Worm (Caenorhabditis elegans) whole organism, L1 larva: ENCODE data around the gene mrck-1.

Experiments
- alr-1 ChIP-seq: fragments of 200-800 bp; sonication (Bioruptor generic); optimal IDR thresholded peaks from 2 replicates; lab custom pipeline; 2018; ENCODE audit warnings: borderline replicate concordance, mild to moderate bottlenecking, missing genetic modification characterization, missing compliant biosample characterization
- aly-2 ChIP-seq: fragments of 150-350 bp; optimal IDR thresholded peaks from 2 replicates; lab custom pipeline; 2014; ENCODE audit warnings: missing biosample characterization, missing genetic modification characterization
- blmp-1 ChIP-seq: fragments of 150-350 bp; optimal IDR thresholded peaks from 2 replicates; lab custom pipeline; 2014; ENCODE audit warnings: missing biosample characterization, missing genetic modification characterization
- ceh-8 ChIP-seq: fragments of 200-800 bp; sonication (Bioruptor generic); optimal IDR thresholded peaks from 2 replicates; lab custom pipeline; 2018; ENCODE audit warnings: mild to moderate bottlenecking, missing genetic modification characterization, moderate library complexity, missing compliant biosample characterization
- ceh-88 ChIP-seq: fragments of 200-800 bp; sonication (Bioruptor generic); IDR thresholded peaks from 2 replicates; pipeline ENCODE4 v1.3.6; 2022; ENCODE audit warnings: missing genetic modification characterization, missing compliant biosample characterization
- dpl-1 ChIP-seq, 3 experiments: fragments of 150-350 bp in 2 of 3; sonication (generic microtip) in 1 of 3; optimal IDR thresholded peaks; 2 replicates each; lab custom pipeline; 2014 to 2017; ENCODE audit warnings: missing biosample characterization in 3 of 3, missing genetic modification characterization in 3 of 3, missing genetic modification reagents in 3 of 3
- efl-1 ChIP-seq, 4 experiments: fragments of 150-350 bp; optimal IDR thresholded peaks in 3 of 4; peaks in 1 of 4; 1 replicate in 1 of 4; 2 replicates in 3 of 4; lab custom pipeline; 2014; ENCODE audit warnings: missing biosample characterization in 2 of 4, missing genetic modification characterization in 2 of 4, missing genetic modification reagents in 2 of 4
- efl-3 ChIP-seq: fragments of 200-800 bp; sonication (Bioruptor generic); optimal IDR thresholded peaks from 2 replicates; lab custom pipeline; 2018; ENCODE audit warnings: mild to moderate bottlenecking, missing genetic modification characterization, missing compliant biosample characterization
- egl-13 ChIP-seq: sonication (generic microtip); optimal IDR thresholded peaks from 2 replicates; lab custom pipeline; 2016; ENCODE audit warnings: missing genotype, missing genetic modification reagents, missing genetic modification characterization, missing compliant biosample characterization
- elt-2 ChIP-seq: sonication (generic microtip); optimal IDR thresholded peaks from 2 replicates; lab custom pipeline; 2016; ENCODE audit warnings: missing genetic modification characterization, mild to moderate bottlenecking, inconsistent platforms, missing compliant biosample characterization, missing genetic modification reagents
- ets-5 ChIP-seq: fragments of 200-800 bp; sonication (Bioruptor generic); IDR thresholded peaks from 2 replicates; pipeline ENCODE4 v1.3.6; 2022; ENCODE audit warnings: missing genetic modification characterization, missing compliant biosample characterization
- fos-1 ChIP-seq: fragments of 150-350 bp; optimal IDR thresholded peaks from 2 replicates; lab custom pipeline; 2014; ENCODE audit warnings: missing biosample characterization, missing genetic modification characterization
- grh-1 ChIP-seq: fragments of 200-800 bp; sonication (Bioruptor generic); IDR thresholded peaks from 2 replicates; pipeline ENCODE4 v1.3.6; 2022; ENCODE audit warnings: missing genetic modification reagents, missing genetic modification characterization, missing compliant biosample characterization
- hlh-17 ChIP-seq: fragments of 200-800 bp; sonication (Bioruptor generic); optimal IDR thresholded peaks from 2 replicates; lab custom pipeline; 2018; ENCODE audit warnings: missing genetic modification characterization, mild to moderate bottlenecking, missing compliant biosample characterization, moderate library complexity, borderline replicate concordance
- hlh-4 ChIP-seq: sonication (generic microtip); optimal IDR thresholded peaks from 2 replicates; lab custom pipeline; 2016; ENCODE audit warnings: mild to moderate bottlenecking, missing genetic modification characterization, missing compliant biosample characterization
- hpl-2 ChIP-seq: fragments of 150-350 bp; optimal IDR thresholded peaks from 2 replicates; lab custom pipeline; 2014; ENCODE audit warnings: missing biosample characterization, missing genetic modification reagents, missing genetic modification characterization
- irx-1 ChIP-seq: sonication (generic microtip); optimal IDR thresholded peaks from 2 replicates; lab custom pipeline; 2016; ENCODE audit warnings: missing genetic modification characterization, missing compliant biosample characterization
- lin-15B ChIP-seq: fragments of 150-350 bp; sonication (generic microtip); optimal IDR thresholded peaks from 3 replicates; lab custom pipeline; 2014; ENCODE audit warnings: missing biosample characterization, missing genetic modification characterization
- lin-35 ChIP-seq, 2 experiments: fragments of 150-350 bp; optimal IDR thresholded peaks; 2 replicates each; lab custom pipeline; 2014; ENCODE audit warnings: missing biosample characterization in 2 of 2, missing genetic modification characterization in 2 of 2, missing genetic modification reagents in 2 of 2
- lin-39 ChIP-seq: fragments of 150-350 bp; optimal IDR thresholded peaks from 2 replicates; lab custom pipeline; 2014; ENCODE audit warnings: missing biosample characterization, missing genetic modification reagents, missing genetic modification characterization
- lsy-2 ChIP-seq, 2 experiments: fragments of 150-350 bp; optimal IDR thresholded peaks; 2 replicates each; lab custom pipeline; 2014; ENCODE audit warnings: missing biosample characterization in 2 of 2, missing genetic modification characterization in 2 of 2
- mab-9 ChIP-seq: fragments of 200-800 bp; sonication (Bioruptor generic); IDR thresholded peaks from 2 replicates; pipeline ENCODE4 v1.3.6; 2022; ENCODE audit warnings: missing genetic modification reagents, missing genetic modification characterization, missing compliant biosample characterization
- mdl-1 ChIP-seq, 2 experiments: fragments of 150-350 bp; optimal IDR thresholded peaks; 2 replicates each; lab custom pipeline; 2014 to 2017; ENCODE audit warnings: missing biosample characterization in 2 of 2, missing genetic modification characterization in 2 of 2, inconsistent platforms in 1 of 2
- mef-2 ChIP-seq: fragments of 150-350 bp; optimal IDR thresholded peaks from 2 replicates; lab custom pipeline; 2014; ENCODE audit warnings: missing biosample characterization, missing genetic modification characterization
- nhr-12 ChIP-seq: sonication (generic microtip); optimal IDR thresholded peaks from 2 replicates; lab custom pipeline; 2017; ENCODE audit warnings: missing biosample characterization, missing genetic modification characterization
- nhr-19 ChIP-seq: fragments of 200-800 bp; sonication (Bioruptor generic); conservative IDR thresholded peaks from 2 replicates; pipeline ENCODE4 v1.3.6; 2022; ENCODE audit warnings: missing genetic modification characterization, missing compliant biosample characterization
- nhr-20 ChIP-seq: sonication (generic microtip); optimal IDR thresholded peaks from 2 replicates; lab custom pipeline; 2016; ENCODE audit warnings: mild to moderate bottlenecking, missing genetic modification characterization, missing compliant biosample characterization
- nhr-237 ChIP-seq: fragments of 150-350 bp; optimal IDR thresholded peaks from 2 replicates; lab custom pipeline; 2014; ENCODE audit warnings: missing biosample characterization, missing genetic modification characterization
- nhr-47 ChIP-seq: sonication (generic microtip); optimal IDR thresholded peaks from 2 replicates; lab custom pipeline; 2016; ENCODE audit warnings: mild to moderate bottlenecking, missing genetic modification characterization, moderate library complexity, missing compliant biosample characterization
- nhr-76 ChIP-seq: sonication (generic microtip); optimal IDR thresholded peaks from 2 replicates; lab custom pipeline; 2017; ENCODE audit warnings: missing biosample characterization, missing genetic modification characterization
- nhr-84 ChIP-seq: sonication (generic microtip); optimal IDR thresholded peaks from 2 replicates; lab custom pipeline; 2017; ENCODE audit warnings: missing biosample characterization, missing genetic modification characterization
- nhr-85 ChIP-seq: sonication (generic microtip); peaks from one replicate; lab custom pipeline; 2016; ENCODE audit warnings: missing genetic modification characterization, inconsistent platforms, missing compliant biosample characterization
- pqm-1 ChIP-seq: sonication (generic microtip); optimal IDR thresholded peaks from 3 replicates; lab custom pipeline; 2017; ENCODE audit warnings: missing biosample characterization, missing genetic modification characterization
- rnt-1 ChIP-seq: sonication (generic microtip); optimal IDR thresholded peaks from 2 replicates; lab custom pipeline; 2016; ENCODE audit warnings: mild to moderate bottlenecking, missing genetic modification characterization, moderate library complexity, missing compliant biosample characterization
- snu-23 ChIP-seq: sonication (generic microtip); optimal IDR thresholded peaks from 2 replicates; lab custom pipeline; 2016; ENCODE audit warnings: missing genetic modification characterization, missing compliant biosample characterization
- sup-37 ChIP-seq: fragments of 200-800 bp; sonication (Bioruptor generic); optimal IDR thresholded peaks from 2 replicates; lab custom pipeline; 2018; ENCODE audit warnings: mild to moderate bottlenecking, missing genetic modification characterization, missing compliant biosample characterization
- tlp-1 ChIP-seq: fragments of 150-350 bp; optimal IDR thresholded peaks from 2 replicates; lab custom pipeline; 2014; ENCODE audit warnings: missing biosample characterization, missing genetic modification characterization
- unc-86 ChIP-seq: sonication (generic microtip); optimal IDR thresholded peaks from 2 replicates; lab custom pipeline; 2016; ENCODE audit warnings: missing genetic modification characterization, missing compliant biosample characterization
- zag-1 ChIP-seq: fragments of 150-350 bp; optimal IDR thresholded peaks from 2 replicates; lab custom pipeline; 2014; ENCODE audit warnings: missing biosample characterization, missing genetic modification characterization
- ztf-11 ChIP-seq, 2 experiments: sonication (generic microtip); optimal IDR thresholded peaks; 2 replicates each; lab custom pipeline; 2016 to 2017; ENCODE audit warnings: missing genetic modification characterization in 2 of 2, missing biosample characterization in 1 of 2, missing compliant biosample characterization in 1 of 2

Gene mrck-1

DNA sequence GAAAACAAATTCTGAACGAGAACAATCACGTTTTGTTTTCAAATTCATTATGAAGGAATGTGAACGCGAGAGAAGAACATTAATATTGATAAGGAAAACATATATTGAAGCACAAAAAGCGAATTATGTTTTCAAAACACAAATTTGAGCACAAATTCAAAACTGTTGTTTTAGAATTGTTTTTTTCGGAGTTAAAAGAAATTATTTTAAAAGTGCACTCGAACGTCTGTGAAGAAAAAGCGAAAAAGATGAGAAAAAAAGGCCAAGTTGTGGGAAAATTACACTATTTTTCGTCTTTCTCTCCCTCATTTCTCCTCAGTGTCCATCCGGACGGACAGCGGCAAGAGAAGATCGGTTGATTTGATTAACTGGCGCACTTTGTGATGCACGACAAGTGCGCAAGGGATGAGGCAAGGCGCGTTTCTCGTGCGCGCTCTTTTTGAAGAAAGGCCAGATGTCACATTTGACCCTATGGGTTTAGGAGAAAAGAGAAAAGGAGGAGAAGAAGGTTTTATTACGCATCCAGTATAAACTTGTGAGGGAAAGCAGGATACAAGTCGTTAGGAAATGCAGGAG lies at the start of gene mrck-1 (continued):
- TF ChIP-seq elt-2 (tag; lab: Kevin White, UChicago) (peak; percentile 21), hlh-17 (GFP tag; lab: Kevin White, UChicago) (no peak), blmp-1 (tag; lab: Kevin White, UChicago) (peak; percentile 96), nhr-19 (GFP tag; lab: Robert Waterston, UW) (peak; percentile 92), mab-9 (GFP tag; lab: Robert Waterston, UW) (peak; percentile 75), nhr-84 (no peak), nhr-237 (tag; lab: Kevin White, UChicago) (peak; percentile 21), aly-2 (tag; lab: Kevin White, UChicago) (peak; percentile 88), dpl-1 (GFP tag; optimal IDR thresholded peaks at IDR 0.05; lab: Kevin White, UChicago) (peak; percentile 83 to 86 (median 86)), rnt-1 (tag; lab: Kevin White, UChicago) (peak; percentile 96), nhr-12 (tag; lab: Kevin White, UChicago) (no peak), unc-86 (tag; lab: Kevin White, UChicago) (peak; percentile 90), sup-37 (peak; percentile 64), snu-23 (GFP tag; lab: Kevin White, UChicago) (peak; percentile 97), efl-1 (optimal IDR thresholded peaks at IDR 0.05; lab: Kevin White, UChicago) (peak; percentile 87 to 88), efl-1 (GFP tag; optimal IDR thresholded peaks at IDR 0.05 in 1 of 2; lab: Kevin White, UChicago) (peak; percentile 78 to 98), ztf-11 (tag; optimal IDR thresholded peaks at IDR 0.05; lab: Kevin White, UChicago) (peak in 1 of 2 experiments; percentile 81), alr-1 (no peak), ceh-88 (peak; percentile 74), lin-39 (tag; lab: Kevin White, UChicago) (peak; percentile 88), lin-35 (GFP tag; optimal IDR thresholded peaks at IDR 0.05; lab: Kevin White, UChicago) (peak; percentile 83 to 91), nhr-20 (tag; lab: Kevin White, UChicago) (peak; percentile 97), nhr-47 (tag; lab: Kevin White, UChicago) (peak; percentile 96), mef-2 (tag; lab: Kevin White, UChicago) (peak; percentile 73), hlh-4 (tag; lab: Kevin White, UChicago) (no peak), zag-1 (tag; lab: Kevin White, UChicago) (peak; percentile 90), irx-1 (tag; lab: Kevin White, UChicago) (peak; percentile 89), tlp-1 (no peak), pqm-1 (tag; lab: Kevin White, UChicago) (no peak), lsy-2 (tag; optimal IDR thresholded peaks at IDR 0.05; lab: Kevin White, UChicago) (peak; percentile 92 to 94), grh-1 (peak; percentile 89), fos-1 (peak; percentile 89), lin-15B (peak; percentile 69)

DNA sequence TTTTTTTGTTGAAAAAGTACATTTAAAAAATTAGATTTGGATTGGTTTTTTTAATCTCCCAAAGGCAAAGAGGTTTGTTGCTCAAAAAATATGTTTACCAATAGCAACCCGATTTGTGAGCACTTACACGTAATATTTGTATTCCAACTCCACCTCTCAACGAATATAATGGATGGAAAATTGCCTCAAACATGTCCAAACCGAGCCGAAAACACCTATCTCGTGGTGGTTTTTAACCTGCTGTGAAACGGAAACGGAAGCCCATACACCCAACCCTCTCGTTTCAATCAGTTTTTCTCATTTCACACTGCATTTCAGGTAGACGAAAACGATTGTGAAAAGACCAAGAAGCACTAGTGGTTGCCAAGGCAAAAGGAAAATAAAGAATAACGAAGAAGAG lies 49.5 kb upstream of the mrck-1 start, which contains the start of gene cest-24:
cest-24 (plus strand) TSS at position 301 of the 400 bp plus-strand sequence.
- TF ChIP-seq irx-1 (tag; lab: Kevin White, UChicago) = no peak
- TF ChIP-seq efl-3 (GFP tag; lab: Kevin White, UChicago) = no peak
- no peak for TF ChIP-seq ceh-88
- TF ChIP-seq ets-5 (GFP tag; lab: Robert Waterston, UW) = no peak
- no peak for TF ChIP-seq mdl-1 (tag; optimal IDR thresholded peaks at IDR 0.05; lab: Kevin White, UChicago)
- TF ChIP-seq nhr-85 (tag; lab: Kevin White, UChicago) = no peak
- no peak for TF ChIP-seq tlp-1
- no peak for TF ChIP-seq hpl-2
- no peak for TF ChIP-seq nhr-76
- TF ChIP-seq ceh-8 (GFP tag; lab: Kevin White, UChicago) = no peak
- TF ChIP-seq, all 84 proteins: peak for 0

DNA sequence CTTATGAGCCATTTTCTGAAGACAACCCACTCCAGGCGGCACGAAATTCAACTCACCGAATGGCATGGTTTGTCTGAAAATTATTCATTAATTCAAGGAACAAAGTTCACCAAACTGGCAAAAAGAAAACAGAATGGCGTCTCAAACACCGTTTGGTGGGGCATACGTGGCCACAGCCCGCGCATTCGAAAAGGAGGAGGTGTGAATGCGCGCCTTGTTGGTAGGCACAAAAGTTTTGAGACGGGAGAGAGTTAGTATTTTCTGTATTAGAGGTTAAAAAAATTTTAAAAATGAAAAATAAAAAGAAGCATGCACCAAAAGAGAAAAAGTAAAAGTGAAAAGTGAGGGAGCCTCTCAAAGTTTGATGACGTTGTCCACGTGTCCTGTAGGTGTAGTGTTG lies 44.8 kb upstream of the mrck-1 start:
- no peak for TF ChIP-seq tlp-1
- TF ChIP-seq egl-13 (tag; lab: Kevin White, UChicago) = no peak
- TF ChIP-seq efl-1 (optimal IDR thresholded peaks at IDR 0.05; lab: Kevin White, UChicago) = no peak
- TF ChIP-seq efl-1 (GFP tag; optimal IDR thresholded peaks at IDR 0.05 in 1 of 2; lab: Kevin White, UChicago) = peak in 1 of 2 experiments; percentile 53
